Worm (Caenorhabditis elegans) whole organism, L3 larva: Measurements from ENCODE around the gene helq-1.

ENCODE experiments used
- nhr-12 ChIP-seq: fragments of 150-350 bp; optimal IDR thresholded peaks from 2 replicates; lab custom pipeline; 2014; ENCODE audit warnings: missing biosample characterization, missing genetic modification characterization
- pqm-1 ChIP-seq: fragments of 150-350 bp; optimal IDR thresholded peaks from 2 replicates; lab custom pipeline; 2017; ENCODE audit warnings: missing biosample characterization, missing genetic modification characterization, inconsistent platforms

DNA sequence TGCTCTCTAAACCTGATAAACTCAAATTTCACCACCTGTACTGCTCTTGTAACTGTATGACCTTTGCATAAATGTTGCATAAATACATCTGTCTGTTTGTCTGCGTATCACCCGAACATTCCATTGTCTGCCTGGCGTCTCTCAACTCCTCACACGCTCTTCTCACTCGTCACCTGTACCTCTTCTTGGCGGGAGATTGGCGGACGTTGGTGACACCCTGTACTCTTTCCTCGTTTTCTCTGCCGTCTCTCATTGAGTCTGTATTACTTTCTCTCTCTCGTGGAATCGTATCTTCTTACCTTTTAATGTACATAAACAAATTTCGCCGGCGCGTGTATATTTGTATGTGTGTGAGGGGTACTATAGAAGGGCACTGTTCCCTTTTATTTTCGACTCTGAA, 28.1 kb downstream of the helq-1 start:
- TF ChIP-seq nhr-12 (tag; lab: Kevin White, UChicago) (no peak), pqm-1 (tag; lab: Kevin White, UChicago) (peak; percentile 80)
